Worm (Caenorhabditis elegans): ENCODE measurements around the gene srd-5.

Gene srd-5

ce11 chrIV:5665353-5665918 is 8.9 kb downstream of the srd-5 start (continued):
- TF ChIP-seq snpc-1.3 (tag; optimal IDR thresholded peaks at IDR 0.05; ENCODE audit: insufficient read depth) (no peak), aptf-2 (GFP tag; conservative IDR thresholded peaks at IDR 0.05) (no peak), lin-35 (GFP tag; optimal IDR thresholded peaks at IDR 0.05) (no peak), efl-1 (GFP tag; optimal IDR thresholded peaks at IDR 0.05) (peak; percentile 11), ekl-4 (GFP tag; IDR thresholded peaks at IDR 0.05) (peak; percentile 53; the same call in 1 of the 2 replicates), ztf-28 (GFP tag; IDR thresholded peaks at IDR 0.05) (no peak), fkh-3 (tag; optimal IDR thresholded peaks at IDR 0.05) (no peak), egl-18 (GFP tag; IDR thresholded peaks at IDR 0.05) (no peak), F33H1.4 (GFP tag; IDR thresholded peaks at IDR 0.05) (no peak), Y67H2A.10 (GFP tag; conservative IDR thresholded peaks at IDR 0.05) (no peak), rec-8 (tag; optimal IDR thresholded peaks at IDR 0.05) (no peak), nhr-120 (GFP tag; IDR thresholded peaks at IDR 0.05) (no peak), gei-17 (GFP tag; optimal IDR thresholded peaks at IDR 0.05) (no peak), bed-1 (GFP tag; IDR thresholded peaks at IDR 0.05) (no peak), nfyb-1 (GFP tag; IDR thresholded peaks at IDR 0.05) (peak; percentile 78), B0261.1 (tag; optimal IDR thresholded peaks at IDR 0.05) (no peak), ceh-58 (GFP tag; IDR thresholded peaks at IDR 0.05) (no peak), atf-7 (tag; optimal IDR thresholded peaks at IDR 0.05) (peak; percentile 11), ZK185.1 (tag; optimal IDR thresholded peaks at IDR 0.05; ENCODE audit: poor library complexity, severe bottlenecking) (no peak), him-1 (tag; optimal IDR thresholded peaks at IDR 0.05) (no peak), zfh-2 (GFP tag; conservative IDR thresholded peaks at IDR 0.05) (no peak), ztf-22 (GFP tag; optimal IDR thresholded peaks at IDR 0.05) (no peak), hmg-1.2 (GFP tag; IDR thresholded peaks at IDR 0.05) (peak; percentile 50; the same call in 1 of the 2 replicates), F37B4.10 (GFP tag; IDR thresholded peaks at IDR 0.05) (no peak), pha-4 (tag; optimal IDR thresholded peaks at IDR 0.05) (no peak), cebp-1 (GFP tag; IDR thresholded peaks at IDR 0.05) (peak; percentile 96), cebp-1 (tag; optimal IDR thresholded peaks at IDR 0.05) (peak; percentile 98), F39B2.1 (GFP tag; IDR thresholded peaks at IDR 0.05) (no peak), hrde-1 (tag; optimal IDR thresholded peaks at IDR 0.05; ENCODE audit: borderline replicate concordance) (no peak), hlh-26 (GFP tag; conservative IDR thresholded peaks at IDR 0.05) (no peak), lir-1 (GFP tag; conservative IDR thresholded peaks at IDR 0.05) (0 out of 2 replicates have a peak, but pooled peaks have one; percentile 24), mxl-1 (tag; optimal IDR thresholded peaks at IDR 0.05) (no peak), unc-130 (GFP tag; optimal IDR thresholded peaks at IDR 0.05) (no peak), aptf-3 (GFP tag; IDR thresholded peaks at IDR 0.05) (no peak), sdz-38 (tag; optimal IDR thresholded peaks at IDR 0.05) (no peak), T07F8.4 (tag; optimal IDR thresholded peaks at IDR 0.05) (no peak), madf-3 (GFP tag; IDR thresholded peaks at IDR 0.05) (no peak), dpl-1 (GFP tag; optimal IDR thresholded peaks at IDR 0.05) (no peak), ztf-26 (tag; optimal IDR thresholded peaks at IDR 0.05) (no peak), nfya-2 (GFP tag; IDR thresholded peaks at IDR 0.05) (no peak), tlf-1 (GFP tag; optimal IDR thresholded peaks at IDR 0.05) (no peak), Y95B8A.8 (GFP tag; IDR thresholded peaks at IDR 0.05) (0 out of 2 replicates have a peak, but pooled peaks have one; percentile 12), K11D2.4 (GFP tag; IDR thresholded peaks at IDR 0.05) (0 out of 2 replicates have a peak, but pooled peaks have one; percentile 29), F57A8.1 (GFP tag; optimal IDR thresholded peaks at IDR 0.05) (no peak), ztf-18 (tag; optimal IDR thresholded peaks at IDR 0.05) (no peak), xnd-1 (tag; optimal IDR thresholded peaks at IDR 0.05) (no peak), T26A5.8 (tag; optimal IDR thresholded peaks at IDR 0.05) (no peak), lin-40 (tag; optimal IDR thresholded peaks at IDR 0.05) (no peak)

All from whole organism, young adult.